Worm (Caenorhabditis elegans): ENCODE measurements around the gene C46A5.1.

Gene C46A5.1

DNA sequence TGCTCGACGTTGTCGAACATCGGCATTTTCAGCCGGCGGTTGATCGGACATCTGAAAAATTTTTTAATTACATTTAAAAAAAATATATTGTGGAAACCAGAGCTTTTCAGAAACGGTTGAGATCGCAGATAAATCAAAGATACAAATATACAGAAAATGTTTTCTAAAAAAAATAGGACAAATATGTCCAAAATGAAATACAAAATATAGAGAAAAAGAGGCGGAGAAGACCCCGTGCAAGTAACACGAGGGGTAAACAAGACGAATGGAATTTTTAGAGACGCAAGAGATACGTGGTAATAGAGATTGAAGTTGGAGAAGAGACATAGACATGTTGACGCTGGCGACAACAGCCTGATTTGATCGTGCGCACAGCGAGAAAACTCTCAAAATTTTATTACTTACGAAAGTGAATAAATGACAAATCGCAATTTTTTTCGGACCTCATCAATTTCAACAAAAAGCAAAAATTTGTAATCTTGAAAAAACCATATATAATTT, 52.0 kb downstream of the C46A5.1 start, which contains the start of gene cdgs-1 (continued):
- no peak for TF ChIP-seq lim-7 (GFP tag; IDR thresholded peaks at IDR 0.05)
- no peak for TF ChIP-seq nhr-42 (GFP tag; IDR thresholded peaks at IDR 0.05)
- TF ChIP-seq egl-27 (tag; optimal IDR thresholded peaks at IDR 0.05): no peak
- peak; percentile 44 for TF ChIP-seq nhr-11 (tag; optimal IDR thresholded peaks at IDR 0.05)
- no peak for TF ChIP-seq nhr-111 (GFP tag; optimal IDR thresholded peaks at IDR 0.05)
- no peak for TF ChIP-seq D1046.2 (GFP tag; IDR thresholded peaks at IDR 0.05)
- TF ChIP-seq nhr-25 (tag; optimal IDR thresholded peaks at IDR 0.05; ENCODE audit: borderline replicate concordance, insufficient read depth): no peak
- no peak for TF ChIP-seq madf-9 (GFP tag; conservative IDR thresholded peaks at IDR 0.05)
- TF ChIP-seq ZK337.2 (GFP tag; IDR thresholded peaks at IDR 0.05): no peak
- TF ChIP-seq nhr-237 (tag; optimal IDR thresholded peaks at IDR 0.05): no peak
- no peak for TF ChIP-seq tra-1 (GFP tag; IDR thresholded peaks at IDR 0.05)
- no peak for TF ChIP-seq lin-29 (GFP tag; IDR thresholded peaks at IDR 0.05)
- 0 out of 2 replicates have a peak, but pooled peaks have one; percentile 40 for TF ChIP-seq hmg-1.1 (GFP tag; IDR thresholded peaks at IDR 0.05)
- TF ChIP-seq ama-1 (optimal IDR thresholded peaks at IDR 0.05): no peak
- no peak for TF ChIP-seq dmd-9 (GFP tag; IDR thresholded peaks at IDR 0.05)
- TF ChIP-seq snpc-1.2 (GFP tag; IDR thresholded peaks at IDR 0.05): no peak
- TF ChIP-seq duxl-1 (tag; optimal IDR thresholded peaks at IDR 0.05; ENCODE audit: poor library complexity): no peak
- TF ChIP-seq nhr-10 (tag; optimal IDR thresholded peaks at IDR 0.05): no peak
- no peak for TF ChIP-seq aha-1 (tag)
- TF ChIP-seq ceh-32 (tag; optimal IDR thresholded peaks at IDR 0.05; ENCODE audit: poor library complexity): no peak
- peak; percentile 72 for TF ChIP-seq hlh-11 (tag; optimal IDR thresholded peaks at IDR 0.05)
- no peak for TF ChIP-seq daf-19 (GFP tag; conservative IDR thresholded peaks at IDR 0.05)
- TF ChIP-seq zfp-2 (tag; optimal IDR thresholded peaks at IDR 0.05): no peak
- no peak for TF ChIP-seq T26A8.4 (GFP tag; IDR thresholded peaks at IDR 0.05)
- TF ChIP-seq cey-2 (tag; optimal IDR thresholded peaks at IDR 0.05; ENCODE audit: borderline replicate concordance, insufficient read depth): no peak
- TF ChIP-seq skn-1 (tag; optimal IDR thresholded peaks at IDR 0.05): no peak
- no peak for TF ChIP-seq Y105C5A.15 (GFP tag; IDR thresholded peaks at IDR 0.05)
- TF ChIP-seq fkh-10 (GFP tag; optimal IDR thresholded peaks at IDR 0.05): peak; percentile 51
- TF ChIP-seq F37D6.2 (tag; optimal IDR thresholded peaks at IDR 0.05): no peak
- TF ChIP-seq attf-4 (tag; optimal IDR thresholded peaks at IDR 0.05): no peak
- peak; percentile 96 for TF ChIP-seq hlh-30 (tag; optimal IDR thresholded peaks at IDR 0.05; ENCODE audit: insufficient read depth)
- no peak for TF ChIP-seq gei-8 (GFP tag; optimal IDR thresholded peaks at IDR 0.05)
- TF ChIP-seq dve-1 (tag; optimal IDR thresholded peaks at IDR 0.05; ENCODE audit: insufficient read depth): peak; percentile 8
- no peak for TF ChIP-seq arid-1 (GFP tag; conservative IDR thresholded peaks at IDR 0.05)
- no peak for TF ChIP-seq ztf-11 (tag; optimal IDR thresholded peaks at IDR 0.05)
- TF ChIP-seq lsy-2 (tag; optimal IDR thresholded peaks at IDR 0.05): peak in 1 of 2 experiments; percentile 57
- no peak for TF ChIP-seq lin-15B (tag; optimal IDR thresholded peaks at IDR 0.05)
- no peak for TF ChIP-seq egl-43 (GFP tag; IDR thresholded peaks at IDR 0.05)
- peak; percentile 74 for TF ChIP-seq mxl-3 (GFP tag; optimal IDR thresholded peaks at IDR 0.05)
- TF ChIP-seq mes-2 (tag; optimal IDR thresholded peaks at IDR 0.05; ENCODE audit: poor library complexity, severe bottlenecking): no peak
- no peak for TF ChIP-seq Y5F2A.4 (GFP tag; optimal IDR thresholded peaks at IDR 0.05)
- TF ChIP-seq hif-1 (tag; optimal IDR thresholded peaks at IDR 0.05): no peak
- TF ChIP-seq fos-1 (tag; optimal IDR thresholded peaks at IDR 0.05): no peak
- TF ChIP-seq snpc-4 (tag; optimal IDR thresholded peaks at IDR 0.05): no peak
- no peak for TF ChIP-seq ztf-7 (tag; optimal IDR thresholded peaks at IDR 0.05)
- TF ChIP-seq mep-1 (tag; optimal IDR thresholded peaks at IDR 0.05): peak; percentile 48
- TF ChIP-seq dmd-6 (GFP tag; IDR thresholded peaks at IDR 0.05): no peak
- TF ChIP-seq ZK546.5 (tag; optimal IDR thresholded peaks at IDR 0.05): no peak
- peak; percentile 64 for TF ChIP-seq nhr-28 (tag; optimal IDR thresholded peaks at IDR 0.05)
- no peak for TF ChIP-seq nhr-41 (GFP tag; IDR thresholded peaks at IDR 0.05)
- no peak for TF ChIP-seq daf-8 (GFP tag; IDR thresholded peaks at IDR 0.05)
